Worm (Caenorhabditis elegans) whole organism, young adult: ENCODE data around the gene fip-2.

Source experiments
- B0019.2 ChIP-seq: fragments of 200-800 bp; sonication (Bioruptor generic); conservative IDR thresholded peaks from 2 replicates; pipeline ENCODE4 v1.3.6; 2022; ENCODE audit warnings: missing genetic modification reagents, missing genetic modification characterization, missing compliant biosample characterization
- B0261.1 ChIP-seq: sonication (generic microtip); optimal IDR thresholded peaks from 2 replicates; lab custom pipeline; 2016; ENCODE audit warnings: mild to moderate bottlenecking, missing genetic modification characterization, moderate library complexity, missing compliant biosample characterization
- D2030.7 ChIP-seq: fragments of 200-800 bp; sonication (Bioruptor generic); IDR thresholded peaks from 2 replicates; pipeline ENCODE4 v1.3.6; 2022; ENCODE audit warnings: missing genetic modification reagents, missing genetic modification characterization, missing compliant biosample characterization
- F10E7.11 ChIP-seq: sonication (generic microtip); optimal IDR thresholded peaks from 2 replicates; lab custom pipeline; 2017; ENCODE audit warnings: mild to moderate bottlenecking, missing genetic modification characterization, moderate library complexity, missing compliant biosample characterization
- F33H1.4 ChIP-seq: fragments of 200-800 bp; sonication (Bioruptor generic); IDR thresholded peaks from 2 replicates; pipeline ENCODE4 v1.3.6; 2022; ENCODE audit warnings: missing genetic modification reagents, missing genetic modification characterization, missing compliant biosample characterization
- F39B2.1 ChIP-seq: fragments of 200-800 bp; sonication (Bioruptor generic); IDR thresholded peaks from 2 replicates; pipeline ENCODE4 v1.3.6; 2022; ENCODE audit warnings: missing genetic modification reagents, missing genetic modification characterization, missing compliant biosample characterization
- F49E8.2 ChIP-seq: sonication (generic microtip); optimal IDR thresholded peaks from 3 replicates; lab custom pipeline; 2017; ENCODE audit warnings: missing genetic modification characterization, mild to moderate bottlenecking, missing compliant biosample characterization, antibody characterized with exemption, moderate library complexity; ENCODE audit not compliant: insufficient read depth
- K12H6.12 ChIP-seq: fragments of 200-800 bp; sonication (Bioruptor generic); optimal IDR thresholded peaks from 2 replicates; lab custom pipeline; 2018; ENCODE audit warnings: mild to moderate bottlenecking, missing genetic modification characterization, missing compliant biosample characterization
- T07F8.4 ChIP-seq: sonication (generic microtip); optimal IDR thresholded peaks from 2 replicates; lab custom pipeline; 2016; ENCODE audit warnings: mild to moderate bottlenecking, missing genetic modification characterization, moderate library complexity, missing compliant biosample characterization
- Y67H2A.10 ChIP-seq: fragments of 200-800 bp; sonication (Bioruptor generic); conservative IDR thresholded peaks from 2 replicates; pipeline ENCODE4 v1.3.6; 2022; ENCODE audit warnings: missing genetic modification reagents, missing genetic modification characterization, missing compliant biosample characterization
- aptf-3 ChIP-seq: fragments of 200-800 bp; sonication (Bioruptor generic); IDR thresholded peaks from 2 replicates; pipeline ENCODE4 v1.3.6; 2022; ENCODE audit warnings: missing genetic modification characterization, missing compliant biosample characterization
- atf-7 ChIP-seq: sonication (generic microtip); optimal IDR thresholded peaks from 2 replicates; lab custom pipeline; 2017; ENCODE audit warnings: mild to moderate bottlenecking, missing genetic modification characterization, missing compliant biosample characterization
- athp-1 ChIP-seq: sonication (generic microtip); optimal IDR thresholded peaks from 2 replicates; lab custom pipeline; 2017; ENCODE audit warnings: mild to moderate bottlenecking, missing genetic modification characterization, missing compliant biosample characterization
- attf-5 ChIP-seq: fragments of 200-800 bp; sonication (Bioruptor generic); optimal IDR thresholded peaks from 2 replicates; lab custom pipeline; 2018; ENCODE audit warnings: mild to moderate bottlenecking, missing genetic modification characterization, missing compliant biosample characterization
- bed-2 ChIP-seq: fragments of 200-800 bp; sonication (Bioruptor generic); IDR thresholded peaks from 2 replicates; pipeline ENCODE4 v1.3.6; 2022; ENCODE audit warnings: missing genetic modification reagents, missing genetic modification characterization, missing compliant biosample characterization
- cebp-2 ChIP-seq: fragments of 200-800 bp; sonication (Bioruptor generic); IDR thresholded peaks from 2 replicates; pipeline ENCODE4 v1.3.6; 2022; ENCODE audit warnings: missing genetic modification characterization, missing compliant biosample characterization
- ceh-40 ChIP-seq: fragments of 200-800 bp; sonication (Bioruptor generic); IDR thresholded peaks from 2 replicates; pipeline ENCODE4 v1.3.6; 2022; ENCODE audit warnings: missing genetic modification characterization, missing compliant biosample characterization
- ceh-79 ChIP-seq: sonication (generic microtip); optimal IDR thresholded peaks from 2 replicates; lab custom pipeline; 2017; ENCODE audit warnings: mild to moderate bottlenecking, missing genetic modification characterization, missing compliant biosample characterization
- chd-7 ChIP-seq: sonication (generic microtip); optimal IDR thresholded peaks from 2 replicates; lab custom pipeline; 2016; ENCODE audit warnings: mild to moderate bottlenecking, missing genetic modification characterization, moderate library complexity, missing compliant biosample characterization
- die-1 ChIP-seq: sonication (generic microtip); optimal IDR thresholded peaks from 2 replicates; lab custom pipeline; 2016; ENCODE audit warnings: missing genotype, mild to moderate bottlenecking, missing genetic modification characterization, missing compliant biosample characterization
- dox-1 ChIP-seq: fragments of 200-800 bp; sonication (Bioruptor generic); IDR thresholded peaks from 2 replicates; pipeline ENCODE4 v1.3.6; 2022; ENCODE audit warnings: missing genetic modification reagents, missing genetic modification characterization, missing compliant biosample characterization
- egrh-3 ChIP-seq: fragments of 200-800 bp; sonication (Bioruptor generic); IDR thresholded peaks from 2 replicates; pipeline ENCODE4 v1.3.6; 2022; ENCODE audit warnings: missing genetic modification reagents, missing genetic modification characterization, missing compliant biosample characterization
- fkh-3 ChIP-seq: sonication (generic microtip); optimal IDR thresholded peaks from 2 replicates; lab custom pipeline; 2016; ENCODE audit warnings: mild to moderate bottlenecking, missing genetic modification characterization, missing compliant biosample characterization
- hsf-1 ChIP-seq: fragments of 200-800 bp; sonication (Bioruptor generic); IDR thresholded peaks from 2 replicates; pipeline ENCODE4 v1.3.6; 2022; ENCODE audit warnings: missing genetic modification reagents, missing genetic modification characterization, missing compliant biosample characterization
- lag-1 ChIP-seq: fragments of 200-800 bp; sonication (Bioruptor generic); IDR thresholded peaks from 2 replicates; pipeline ENCODE4 v1.3.6; 2022; ENCODE audit warnings: missing genetic modification reagents, missing genetic modification characterization, missing compliant biosample characterization
- lin-26 ChIP-seq: fragments of 200-800 bp; sonication (Bioruptor generic); IDR thresholded peaks from 2 replicates; pipeline ENCODE4 v1.3.6; 2022; ENCODE audit warnings: missing genetic modification reagents, missing genetic modification characterization, missing compliant biosample characterization
- madf-10 ChIP-seq: sonication (generic microtip); optimal IDR thresholded peaks from 2 replicates; lab custom pipeline; 2016; ENCODE audit warnings: mild to moderate bottlenecking, missing genetic modification characterization, missing compliant biosample characterization
- madf-3 ChIP-seq: fragments of 200-800 bp; sonication (Bioruptor generic); IDR thresholded peaks from 2 replicates; pipeline ENCODE4 v1.3.6; 2022; ENCODE audit warnings: missing genetic modification reagents, missing genetic modification characterization, missing compliant biosample characterization
- mxl-1 ChIP-seq: sonication (generic microtip); optimal IDR thresholded peaks from 2 replicates; lab custom pipeline; 2016; ENCODE audit warnings: missing genetic modification characterization, missing compliant biosample characterization
- nfyb-1 ChIP-seq: fragments of 200-800 bp; sonication (Bioruptor generic); IDR thresholded peaks from 2 replicates; pipeline ENCODE4 v1.3.6; 2022; ENCODE audit warnings: missing genetic modification reagents, missing genetic modification characterization, missing compliant biosample characterization
- nhr-90 ChIP-seq: sonication (generic microtip); optimal IDR thresholded peaks from 2 replicates; lab custom pipeline; 2016; ENCODE audit warnings: missing genotype, mild to moderate bottlenecking, missing genetic modification characterization, missing compliant biosample characterization
- rcor-1 ChIP-seq: fragments of 200-800 bp; sonication (Bioruptor generic); IDR thresholded peaks from 2 replicates; pipeline ENCODE4 v1.3.6; 2022; ENCODE audit warnings: missing genetic modification reagents, missing genetic modification characterization, missing compliant biosample characterization
- snpc-1.1 ChIP-seq: sonication (generic microtip); optimal IDR thresholded peaks from 2 replicates; lab custom pipeline; 2017; ENCODE audit warnings: missing genetic modification characterization, mild to moderate bottlenecking, missing compliant biosample characterization, antibody characterized with exemption, moderate library complexity, missing genotype, missing genetic modification reagents; ENCODE audit not compliant: insufficient read depth
- snpc-3.4 ChIP-seq: sonication (generic microtip); optimal IDR thresholded peaks from 2 replicates; lab custom pipeline; 2017; ENCODE audit warnings: missing genetic modification characterization, mild to moderate bottlenecking, missing compliant biosample characterization, antibody characterized with exemption, moderate library complexity, missing genotype, missing genetic modification reagents
- tlf-1 ChIP-seq: fragments of 200-800 bp; sonication (Bioruptor generic); optimal IDR thresholded peaks from 2 replicates; lab custom pipeline; 2018; ENCODE audit warnings: mild to moderate bottlenecking, missing genetic modification characterization, missing compliant biosample characterization
- unc-130 ChIP-seq: sonication (generic microtip); optimal IDR thresholded peaks from 2 replicates; lab custom pipeline; 2016; ENCODE audit warnings: missing genetic modification reagents, missing genetic modification characterization, missing compliant biosample characterization
- unc-62 ChIP-seq: fragments of 150-350 bp; optimal IDR thresholded peaks from 2 replicates; lab custom pipeline; 2014; ENCODE audit warnings: missing biosample characterization, missing genetic modification reagents, missing genetic modification characterization
- zfh-2 ChIP-seq: fragments of 200-800 bp; sonication (Bioruptor generic); conservative IDR thresholded peaks from 2 replicates; pipeline ENCODE4 v1.3.6; 2022; ENCODE audit warnings: missing genetic modification reagents, missing genetic modification characterization, missing compliant biosample characterization
- ztf-22 ChIP-seq: fragments of 200-800 bp; sonication (Bioruptor generic); optimal IDR thresholded peaks from 2 replicates; lab custom pipeline; 2018; ENCODE audit warnings: mild to moderate bottlenecking, missing genetic modification characterization, moderate library complexity, missing compliant biosample characterization
- ztf-25 ChIP-seq: fragments of 200-800 bp; sonication (Bioruptor generic); IDR thresholded peaks from 2 replicates; pipeline ENCODE4 v1.3.6; 2022; ENCODE audit warnings: missing genetic modification reagents, missing genetic modification characterization, missing compliant biosample characterization
- ztf-28 ChIP-seq: fragments of 200-800 bp; sonication (Bioruptor generic); IDR thresholded peaks from 2 replicates; pipeline ENCODE4 v1.3.6; 2022; ENCODE audit warnings: missing genetic modification reagents, missing genetic modification characterization, missing compliant biosample characterization

The fip-2 gene

DNA sequence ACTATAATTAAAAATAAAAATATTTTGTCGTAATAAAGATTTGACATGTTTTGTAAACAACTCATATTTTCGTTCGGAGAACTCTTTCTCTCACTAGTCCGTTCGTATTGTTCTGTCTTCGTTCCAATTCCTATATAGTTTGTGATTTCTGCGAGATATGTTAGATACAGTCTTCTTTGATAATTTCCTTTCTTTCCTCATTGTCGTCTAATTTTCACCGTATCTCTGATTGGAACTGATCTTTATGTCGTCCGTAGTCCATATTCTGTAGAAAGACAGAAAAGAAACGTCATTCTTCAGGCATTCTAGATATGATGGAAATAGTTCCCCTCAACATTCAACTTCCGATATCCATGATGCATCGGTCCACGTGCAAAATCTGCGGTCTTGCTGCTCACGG, 22.9 kb upstream of the fip-2 start, which contains the start of gene nhr-30:
Gene nhr-30 (plus strand): TSS at position 301 of the 400 bp plus-strand sequence.
- TF ChIP-seq atf-7 (tag; lab: Kevin White, UChicago) (no peak), F49E8.2 (tag; lab: Kevin White, UChicago) (no peak), aptf-3 (no peak), zfh-2 (GFP tag; lab: Robert Waterston, UW) (no peak), unc-130 (GFP tag; lab: Kevin White, UChicago) (no peak), chd-7 (tag; lab: Kevin White, UChicago) (no peak), ztf-25 (GFP tag; lab: Robert Waterston, UW) (no peak), die-1 (no peak), ceh-79 (tag; lab: Kevin White, UChicago) (no peak), snpc-1.1 (no peak), lag-1 (GFP tag; lab: Robert Waterston, UW) (no peak), B0019.2 (GFP tag; lab: Robert Waterston, UW) (no peak), nhr-90 (tag; lab: Kevin White, UChicago) (no peak), B0261.1 (tag; lab: Kevin White, UChicago) (no peak)

- TF ChIP-seq F39B2.1 (GFP tag; lab: Robert Waterston, UW) = no peak
- TF ChIP-seq attf-5 (GFP tag; lab: Kevin White, UChicago) = no peak
- no peak for TF ChIP-seq F33H1.4 (GFP tag; lab: Robert Waterston, UW)
- no peak for TF ChIP-seq snpc-3.4
These were observed 20.2 kb upstream of the fip-2 start, which contains the start of gene C25E10.17 for ce11 chrV:9047555-9048049. C25E10.17 (minus strand) TSS chrV:9047605.

DNA sequence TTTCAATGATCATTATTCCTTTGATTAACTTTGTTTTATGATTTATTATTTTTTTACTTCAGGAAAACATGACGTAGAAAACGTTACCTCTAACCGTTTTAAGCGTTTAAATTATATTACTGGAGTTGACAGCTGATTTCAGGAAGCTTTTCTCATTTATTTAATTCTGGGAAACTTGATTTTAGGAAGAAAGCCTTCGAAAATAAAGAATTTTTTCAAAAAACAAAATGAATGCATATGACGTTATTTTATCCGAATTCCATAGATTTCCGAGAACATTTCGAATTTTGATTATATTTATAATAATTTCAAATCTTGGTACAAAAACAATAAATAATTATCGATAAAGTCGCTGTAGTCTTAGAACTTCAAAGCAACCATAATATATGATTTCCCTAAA, 18.5 kb upstream of the fip-2 start:
- no peak for TF ChIP-seq egrh-3
- TF ChIP-seq F10E7.11 = no peak
- TF ChIP-seq die-1 = no peak
- no peak for TF ChIP-seq F39B2.1 (GFP tag; lab: Robert Waterston, UW)
- TF ChIP-seq ceh-40 (GFP tag; lab: Robert Waterston, UW) = no peak
- no peak for TF ChIP-seq fkh-3 (tag; lab: Kevin White, UChicago)
- no peak for TF ChIP-seq nfyb-1 (GFP tag; lab: Robert Waterston, UW)
- TF ChIP-seq T07F8.4 (tag; lab: Kevin White, UChicago) = no peak
- no peak for TF ChIP-seq ztf-22 (GFP tag; lab: Kevin White, UChicago)
- no peak for TF ChIP-seq madf-10
- no peak for TF ChIP-seq mxl-1
- no peak for TF ChIP-seq cebp-2
- no peak for TF ChIP-seq dox-1 (GFP tag; lab: Robert Waterston, UW)
- TF ChIP-seq K12H6.12 (tag; lab: Kevin White, UChicago) = no peak
- no peak for TF ChIP-seq ztf-28 (GFP tag; lab: Robert Waterston, UW)
- TF ChIP-seq madf-3 (GFP tag; lab: Robert Waterston, UW) = no peak
- no peak for TF ChIP-seq Y67H2A.10 (GFP tag; lab: Robert Waterston, UW)
- TF ChIP-seq, all 124 proteins: peak for 0

- TF ChIP-seq lin-26 (GFP tag; lab: Robert Waterston, UW) (no peak), athp-1 (tag; lab: Kevin White, UChicago) (no peak), tlf-1 (GFP tag; lab: Kevin White, UChicago) (no peak), D2030.7 (no peak), bed-2 (GFP tag; lab: Robert Waterston, UW) (no peak), rcor-1 (GFP tag; lab: Robert Waterston, UW) (no peak), unc-62 (GFP tag; lab: Kevin White, UChicago) (no peak), hsf-1 (GFP tag; lab: Robert Waterston, UW) (no peak)
These were observed 16.7 kb upstream of the fip-2 start, which contains the start of gene C25E10.7 for ce11 chrV:9051100-9051499. C25E10.7 (minus strand) TSS chrV:9051200.
